Fruit fly (Drosophila melanogaster): ENCODE measurements around the gene CG33191.

Gene CG33191

dm6 chr3R:8747134-8747870 is 32.4 kb downstream of the CG33191 start, which contains the start of the genes CG9801 and Nasp:
CG9801 (minus strand) TSS chr3R:8747675.
Nasp (plus strand) TSS chr3R:8747798.
- peak; percentile 13 for TF ChIP-seq h (GFP tag; optimal IDR thresholded peaks at IDR 0.05)
- TF ChIP-seq Dif (GFP tag; optimal IDR thresholded peaks at IDR 0.05; ENCODE audit: partially characterized antibody) = peak; percentile 26
- no peak for TF ChIP-seq GATAd (GFP tag; optimal IDR thresholded peaks at IDR 0.05)
- TF ChIP-seq usp (GFP tag; optimal IDR thresholded peaks at IDR 0.05) = no peak
- TF ChIP-seq rgr (GFP tag; optimal IDR thresholded peaks at IDR 0.05) = no peak
- no peak for TF ChIP-seq Rel (GFP tag; optimal IDR thresholded peaks at IDR 0.05)
- peak; percentile 46 for TF ChIP-seq Rel (tag; optimal IDR thresholded peaks at IDR 0.05)
- peak; percentile 18 for TF ChIP-seq Sp1 (GFP tag; optimal IDR thresholded peaks at IDR 0.05)
- peak; percentile 26 for TF ChIP-seq Vsx2 (GFP tag; optimal IDR thresholded peaks at IDR 0.05; ENCODE audit: partially characterized antibody)
- no peak for TF ChIP-seq psq (GFP tag; optimal IDR thresholded peaks at IDR 0.05)
- TF ChIP-seq CrebA (GFP tag; optimal IDR thresholded peaks at IDR 0.05; ENCODE audit: borderline replicate concordance) = no peak
- no peak for TF ChIP-seq Hr78 (GFP tag; optimal IDR thresholded peaks at IDR 0.05)
- TF ChIP-seq Hnf4 (GFP tag; optimal IDR thresholded peaks at IDR 0.05) = peak; percentile 3
- TF ChIP-seq tai (GFP tag; optimal IDR thresholded peaks at IDR 0.05) = no peak
- TF ChIP-seq Dfd (GFP tag; optimal IDR thresholded peaks at IDR 0.05) = no peak
- TF ChIP-seq pan (optimal IDR thresholded peaks at IDR 0.05) = no peak
- peak; percentile 69 for TF ChIP-seq Hr83 (GFP tag; optimal IDR thresholded peaks at IDR 0.05; ENCODE audit: poor library complexity, severe bottlenecking)
- TF ChIP-seq brk (GFP tag; optimal IDR thresholded peaks at IDR 0.05) = no peak
- no peak for TF ChIP-seq dsf (GFP tag; optimal IDR thresholded peaks at IDR 0.05; ENCODE audit: borderline replicate concordance)
- no peak for TF ChIP-seq Abd-B (GFP tag; optimal IDR thresholded peaks at IDR 0.05)
- peak; percentile 10 for TF ChIP-seq br (GFP tag; optimal IDR thresholded peaks at IDR 0.05)
- TF ChIP-seq woc (GFP tag; optimal IDR thresholded peaks at IDR 0.05) = no peak
- TF ChIP-seq Mio (GFP tag; optimal IDR thresholded peaks at IDR 0.05) = no peak
- TF ChIP-seq ey (GFP tag; optimal IDR thresholded peaks at IDR 0.05) = no peak
- TF ChIP-seq CG32264 (GFP tag; optimal IDR thresholded peaks at IDR 0.05) = no peak
- TF ChIP-seq dl (GFP tag; optimal IDR thresholded peaks at IDR 0.05; ENCODE audit: insufficient read depth in 1 of 2, partially characterized antibody in 2 of 2) = no peak
- TF ChIP-seq fru (GFP tag; optimal IDR thresholded peaks at IDR 0.05) = no peak
- peak; percentile 4 for TF ChIP-seq OdsH (GFP tag; optimal IDR thresholded peaks at IDR 0.05)
- TF ChIP-seq dmrt93B (GFP tag; optimal IDR thresholded peaks at IDR 0.05) = no peak
- TF ChIP-seq foxo (GFP tag; optimal IDR thresholded peaks at IDR 0.05) = peak in 1 of 2 experiments; percentile 10
- TF ChIP-seq HLH106 (tag; optimal IDR thresholded peaks at IDR 0.05) = peak; percentile 48

dm6 chr3R:8746354-8746753 is 33.4 kb downstream of the CG33191 start:
- TF ChIP-seq Mio (GFP tag; optimal IDR thresholded peaks at IDR 0.05) = no peak
- peak; percentile 62 for TF ChIP-seq ey (GFP tag; optimal IDR thresholded peaks at IDR 0.05)
- peak; percentile 62 for TF ChIP-seq br (GFP tag; optimal IDR thresholded peaks at IDR 0.05)
- TF ChIP-seq GATAd (GFP tag; optimal IDR thresholded peaks at IDR 0.05) = no peak
- no peak for TF ChIP-seq CG9705 (GFP tag; optimal IDR thresholded peaks at IDR 0.05)
- TF ChIP-seq Rel (GFP tag; optimal IDR thresholded peaks at IDR 0.05) = no peak
- no peak for TF ChIP-seq Rel (tag; optimal IDR thresholded peaks at IDR 0.05)
- TF ChIP-seq woc (GFP tag; optimal IDR thresholded peaks at IDR 0.05) = peak; percentile 56
- TF ChIP-seq Dfd (GFP tag; optimal IDR thresholded peaks at IDR 0.05) = no peak
- TF ChIP-seq dl (GFP tag; optimal IDR thresholded peaks at IDR 0.05; ENCODE audit: insufficient read depth in 1 of 2, partially characterized antibody in 2 of 2) = no peak
- peak; percentile 72 for TF ChIP-seq psq (GFP tag; optimal IDR thresholded peaks at IDR 0.05)
- peak; percentile 72 for TF ChIP-seq h (GFP tag; optimal IDR thresholded peaks at IDR 0.05)
- no peak for TF ChIP-seq Dif (GFP tag; optimal IDR thresholded peaks at IDR 0.05; ENCODE audit: partially characterized antibody)
- TF ChIP-seq Hr78 (GFP tag; optimal IDR thresholded peaks at IDR 0.05) = no peak
- no peak for TF ChIP-seq CG32264 (GFP tag; optimal IDR thresholded peaks at IDR 0.05)
- peak; percentile 41 for TF ChIP-seq dmrt93B (GFP tag; optimal IDR thresholded peaks at IDR 0.05)
- peak; percentile 63 for TF ChIP-seq sage (GFP tag; optimal IDR thresholded peaks at IDR 0.05)
- TF ChIP-seq Hr83 (GFP tag; optimal IDR thresholded peaks at IDR 0.05; ENCODE audit: poor library complexity, severe bottlenecking) = no peak
- TF ChIP-seq N (GFP tag; optimal IDR thresholded peaks at IDR 0.05) = no peak
- no peak for TF ChIP-seq Myc (optimal IDR thresholded peaks at IDR 0.05)
- TF ChIP-seq HLH106 (tag; optimal IDR thresholded peaks at IDR 0.05) = peak; percentile 76
- no peak for TF ChIP-seq dsf (GFP tag; optimal IDR thresholded peaks at IDR 0.05; ENCODE audit: borderline replicate concordance)
- peak in 1 of 2 experiments; percentile 82 for TF ChIP-seq foxo (GFP tag; optimal IDR thresholded peaks at IDR 0.05)
- peak; percentile 46 for TF ChIP-seq brk (GFP tag; optimal IDR thresholded peaks at IDR 0.05)
- no peak for TF ChIP-seq CrebA (GFP tag; optimal IDR thresholded peaks at IDR 0.05; ENCODE audit: borderline replicate concordance)
- TF ChIP-seq tai (GFP tag; optimal IDR thresholded peaks at IDR 0.05) = no peak
- TF ChIP-seq Jra (GFP tag; optimal IDR thresholded peaks at IDR 0.05) = peak; percentile 22
- TF ChIP-seq OdsH (GFP tag; optimal IDR thresholded peaks at IDR 0.05) = peak; percentile 83
- TF ChIP-seq lola (GFP tag; optimal IDR thresholded peaks at IDR 0.05) = no peak
- no peak for TF ChIP-seq jim (GFP tag; optimal IDR thresholded peaks at IDR 0.05)
- peak; percentile 78 for TF ChIP-seq fru (GFP tag; optimal IDR thresholded peaks at IDR 0.05)
- TF ChIP-seq usp (GFP tag; optimal IDR thresholded peaks at IDR 0.05) = no peak
- no peak for TF ChIP-seq pan (optimal IDR thresholded peaks at IDR 0.05)
- TF ChIP-seq sv (GFP tag; optimal IDR thresholded peaks at IDR 0.05) = no peak
- TF ChIP-seq Sp1 (GFP tag; optimal IDR thresholded peaks at IDR 0.05) = peak; percentile 71
- no peak for TF ChIP-seq Abd-B (GFP tag; optimal IDR thresholded peaks at IDR 0.05)
- peak; percentile 80 for TF ChIP-seq rgr (GFP tag; optimal IDR thresholded peaks at IDR 0.05)
- no peak for TF ChIP-seq Vsx2 (GFP tag; optimal IDR thresholded peaks at IDR 0.05; ENCODE audit: partially characterized antibody)
- TF ChIP-seq Hnf4 (GFP tag; optimal IDR thresholded peaks at IDR 0.05) = peak; percentile 74

Data from whole organism, wandering third instar larva.